Worm (Caenorhabditis elegans) whole organism, early embryonic: ENCODE data around the gene rpb-11.

Experiments
- B0310.2 ChIP-seq: sonication (generic microtip); optimal IDR thresholded peaks from 2 replicates; lab custom pipeline; 2016; ENCODE audit warnings: mild to moderate bottlenecking, missing genetic modification characterization, missing compliant biosample characterization
- F13C5.2 ChIP-seq: sonication (generic microtip); optimal IDR thresholded peaks from 2 replicates; lab custom pipeline; 2017; ENCODE audit warnings: mild to moderate bottlenecking, missing genetic modification characterization, inconsistent platforms, missing compliant biosample characterization
- aly-1 ChIP-seq: sonication (generic microtip); optimal IDR thresholded peaks from 2 replicates; lab custom pipeline; 2016; ENCODE audit warnings: missing genetic modification characterization, missing compliant biosample characterization
- ama-1 ChIP-seq: fragments of 150-350 bp; optimal IDR thresholded peaks from 2 replicates; lab custom pipeline; 2014
- ceh-13 ChIP-seq: fragments of 200-800 bp; sonication (Bioruptor generic); optimal IDR thresholded peaks from 2 replicates; lab custom pipeline; 2018; ENCODE audit warnings: mild to moderate bottlenecking, missing genetic modification characterization, missing compliant biosample characterization
- ets-7 ChIP-seq: sonication (generic microtip); optimal IDR thresholded peaks from 2 replicates; lab custom pipeline; 2016; ENCODE audit warnings: missing genotype, missing genetic modification characterization, missing compliant biosample characterization
- hmbx-1 ChIP-seq: sonication (generic microtip); optimal IDR thresholded peaks from 2 replicates; lab custom pipeline; 2016; ENCODE audit warnings: mild to moderate bottlenecking, missing genetic modification characterization, missing compliant biosample characterization
- hmg-4 ChIP-seq: fragments of 200-800 bp; sonication (Bioruptor generic); optimal IDR thresholded peaks from 2 replicates; lab custom pipeline; 2018; ENCODE audit warnings: mild to moderate bottlenecking, missing genetic modification characterization, missing compliant biosample characterization
- hnd-1 ChIP-seq: sonication (generic microtip); optimal IDR thresholded peaks from 2 replicates; lab custom pipeline; 2016; ENCODE audit warnings: missing genetic modification characterization, missing compliant biosample characterization
- scrt-1 ChIP-seq: fragments of 200-800 bp; sonication (Bioruptor generic); IDR thresholded peaks from 2 replicates; pipeline ENCODE4 v1.3.6; 2022; ENCODE audit warnings: missing genetic modification characterization, missing compliant biosample characterization
- sea-1 ChIP-seq: fragments of 200-800 bp; sonication (Bioruptor generic); conservative IDR thresholded peaks from 2 replicates; pipeline ENCODE4 v1.3.6; 2022; ENCODE audit warnings: missing genetic modification characterization, missing compliant biosample characterization
- tbx-11 ChIP-seq: fragments of 200-800 bp; sonication (Bioruptor generic); IDR thresholded peaks from 2 replicates; pipeline ENCODE4 v1.3.6; 2022; ENCODE audit warnings: missing genetic modification characterization, missing compliant biosample characterization
- tra-4 ChIP-seq: sonication (generic microtip); optimal IDR thresholded peaks from 2 replicates; lab custom pipeline; 2017; ENCODE audit warnings: missing genetic modification characterization, missing compliant biosample characterization

- TF ChIP-seq hnd-1 (tag; lab: Kevin White, UChicago) (no peak), ama-1 (lab: Kevin White, UChicago) (no peak), ceh-13 (GFP tag; lab: Kevin White, UChicago) (no peak), hmg-4 (GFP tag; lab: Kevin White, UChicago) (no peak), aly-1 (tag; lab: Kevin White, UChicago) (no peak), tbx-11 (GFP tag; lab: Robert Waterston, UW) (no peak), tra-4 (tag; lab: Kevin White, UChicago) (no peak), hmbx-1 (tag; lab: Kevin White, UChicago) (no peak), B0310.2 (tag; lab: Kevin White, UChicago) (no peak), sea-1 (GFP tag; lab: Robert Waterston, UW) (no peak), scrt-1 (GFP tag; lab: Robert Waterston, UW) (no peak), F13C5.2 (tag; lab: Kevin White, UChicago) (no peak), ets-7 (tag; lab: Kevin White, UChicago) (no peak)
Observed at ce11 chrII:14095875-14096274, 36.0 kb downstream of the rpb-11 start.
